Worm (Caenorhabditis elegans) whole organism, L1 larva: ENCODE results near the gene rabr-3.

Experiments
- ceh-63 ChIP-seq: fragments of 200-800 bp; sonication (Bioruptor generic); optimal IDR thresholded peaks from 2 replicates; lab custom pipeline; 2018; ENCODE audit warnings: mild to moderate bottlenecking, missing genetic modification characterization, missing compliant biosample characterization
- unc-62 ChIP-seq: fragments of 150-350 bp; optimal IDR thresholded peaks from 2 replicates; lab custom pipeline; 2014; ENCODE audit warnings: missing biosample characterization, missing genetic modification reagents, missing genetic modification characterization

DNA sequence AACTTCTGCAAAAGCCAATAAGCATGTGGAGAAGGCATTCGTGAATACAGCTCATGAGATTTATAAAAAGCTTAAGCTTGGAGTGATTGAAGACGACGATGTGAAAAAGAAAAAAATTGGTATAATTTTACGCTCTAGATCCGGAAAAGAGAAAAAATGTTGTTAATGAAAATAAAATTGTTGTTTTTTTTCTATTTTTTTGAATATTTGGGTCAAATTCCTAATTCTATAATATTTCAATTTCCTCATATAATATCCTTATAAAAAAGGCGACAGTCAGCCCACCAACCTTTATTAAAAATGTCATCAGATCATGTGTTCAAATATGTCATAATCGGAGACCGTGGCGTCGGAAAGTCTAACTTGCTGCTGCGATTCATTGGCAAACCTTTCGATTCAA lies at the start of gene rabr-3:
- TF ChIP-seq unc-62 (GFP tag; lab: Kevin White, UChicago) (no peak), ceh-63 (GFP tag; lab: Kevin White, UChicago) (no peak)
